Worm (Caenorhabditis elegans) whole organism, L4 larva: Measurements from ENCODE around the gene F44E5.15.

Source experiments
- D1046.2 ChIP-seq: fragments of 200-800 bp; sonication (Bioruptor generic); IDR thresholded peaks from 2 replicates; pipeline ENCODE4 v1.3.6; 2022; ENCODE audit warnings: missing genetic modification characterization, missing compliant biosample characterization
- F37D6.2 ChIP-seq: sonication (generic microtip); optimal IDR thresholded peaks from 2 replicates; lab custom pipeline; 2016; ENCODE audit warnings: mild to moderate bottlenecking, missing genetic modification characterization, missing compliant biosample characterization
- F49E8.2 ChIP-seq: sonication (generic microtip); optimal IDR thresholded peaks from 2 replicates; lab custom pipeline; 2016; ENCODE audit warnings: missing compliant biosample characterization, mild to moderate bottlenecking, missing genetic modification characterization, borderline replicate concordance
- ZK546.5 ChIP-seq, 2 experiments: sonication (generic microtip); optimal IDR thresholded peaks; 2 replicates each; lab custom pipeline; 2017; ENCODE audit warnings: missing biosample characterization in 2 of 2, missing genetic modification characterization in 2 of 2
- aha-1 ChIP-seq: fragments of 150-350 bp; peaks from one replicate; lab custom pipeline; 2014; ENCODE audit warnings: missing biosample characterization, missing genetic modification characterization
- ama-1 ChIP-seq: fragments of 150-350 bp; optimal IDR thresholded peaks from 2 replicates; lab custom pipeline; 2014; ENCODE audit warnings: inconsistent platforms, mixed read lengths
- arid-1 ChIP-seq: fragments of 200-800 bp; sonication (Bioruptor generic); conservative IDR thresholded peaks from 2 replicates; pipeline ENCODE4 v1.3.6; 2022; ENCODE audit warnings: missing genetic modification reagents, missing genetic modification characterization, missing compliant biosample characterization
- ceh-28 ChIP-seq: fragments of 150-350 bp; optimal IDR thresholded peaks from 2 replicates; lab custom pipeline; 2014; ENCODE audit warnings: missing biosample characterization, missing genetic modification reagents, missing genetic modification characterization
- ceh-44 ChIP-seq: fragments of 200-800 bp; sonication (Bioruptor generic); IDR thresholded peaks from 2 replicates; pipeline ENCODE4 v1.3.6; 2022; ENCODE audit warnings: missing genetic modification reagents, missing genetic modification characterization, missing compliant biosample characterization
- ceh-82 ChIP-seq: sonication (generic microtip); optimal IDR thresholded peaks from 2 replicates; lab custom pipeline; 2017; ENCODE audit warnings: missing biosample characterization, missing genetic modification characterization
- daf-19 ChIP-seq: fragments of 200-800 bp; sonication (Bioruptor generic); conservative IDR thresholded peaks from 2 replicates; pipeline ENCODE4 v1.3.6; 2022; ENCODE audit warnings: missing genetic modification characterization, missing compliant biosample characterization
- dmd-9 ChIP-seq: fragments of 200-800 bp; sonication (Bioruptor generic); IDR thresholded peaks from 2 replicates; pipeline ENCODE4 v1.3.6; 2022; ENCODE audit warnings: missing genetic modification reagents, missing genetic modification characterization, missing compliant biosample characterization
- dpl-1 ChIP-seq: fragments of 150-350 bp; optimal IDR thresholded peaks from 2 replicates; lab custom pipeline; 2014; ENCODE audit warnings: missing biosample characterization, missing genetic modification reagents, missing genetic modification characterization
- dve-1 ChIP-seq: sonication (generic microtip); optimal IDR thresholded peaks from 2 replicates; lab custom pipeline; 2017; ENCODE audit warnings: antibody characterized with exemption, mild to moderate bottlenecking, missing genetic modification characterization, missing compliant biosample characterization; ENCODE audit not compliant: insufficient read depth
- egl-43 ChIP-seq: fragments of 200-800 bp; sonication (Bioruptor generic); IDR thresholded peaks from 2 replicates; pipeline ENCODE4 v1.3.6; 2022; ENCODE audit warnings: missing genetic modification reagents, missing genetic modification characterization, missing compliant biosample characterization
- fkh-10 ChIP-seq: fragments of 150-350 bp; optimal IDR thresholded peaks from 2 replicates; lab custom pipeline; 2014; ENCODE audit warnings: missing biosample characterization, missing genetic modification reagents, missing genetic modification characterization
- fos-1 ChIP-seq: fragments of 150-350 bp; optimal IDR thresholded peaks from 2 replicates; lab custom pipeline; 2014; ENCODE audit warnings: missing biosample characterization, missing genetic modification characterization
- hif-1 ChIP-seq, 2 experiments: sonication (generic microtip); optimal IDR thresholded peaks; 2 replicates each; lab custom pipeline; 2016 to 2017; ENCODE audit warnings: missing compliant biosample characterization in 2 of 2, missing genetic modification characterization in 2 of 2, missing genetic modification reagents in 2 of 2, missing genotype in 2 of 2, mild to moderate bottlenecking in 1 of 2
- hlh-11 ChIP-seq: fragments of 200-800 bp; sonication (Bioruptor generic); optimal IDR thresholded peaks from 2 replicates; lab custom pipeline; 2018; ENCODE audit warnings: mild to moderate bottlenecking, missing genetic modification characterization, missing compliant biosample characterization
- hlh-30 ChIP-seq: sonication (generic microtip); optimal IDR thresholded peaks from 2 replicates; lab custom pipeline; 2017; ENCODE audit warnings: antibody characterized with exemption, mild to moderate bottlenecking, missing genetic modification characterization, missing compliant biosample characterization; ENCODE audit not compliant: insufficient read depth
- hmg-1.1 ChIP-seq: fragments of 200-800 bp; sonication (Bioruptor generic); IDR thresholded peaks from 2 replicates; pipeline ENCODE4 v1.3.6; 2022; ENCODE audit warnings: missing genetic modification reagents, missing genetic modification characterization, missing compliant biosample characterization
- jun-1 ChIP-seq: fragments of 150-350 bp; optimal IDR thresholded peaks from 2 replicates; lab custom pipeline; 2014; ENCODE audit warnings: missing biosample characterization, missing genetic modification reagents, missing genetic modification characterization
- lin-13 ChIP-seq: fragments of 150-350 bp; optimal IDR thresholded peaks from 2 replicates; lab custom pipeline; 2014; ENCODE audit warnings: missing biosample characterization, missing genetic modification reagents, missing genetic modification characterization
- lin-38 ChIP-seq: fragments of 200-800 bp; sonication (Bioruptor generic); IDR thresholded peaks from 2 replicates; pipeline ENCODE4 v1.3.6; 2022; ENCODE audit warnings: missing genetic modification reagents, missing genetic modification characterization, missing compliant biosample characterization
- lsy-2 ChIP-seq, 2 experiments: fragments of 150-350 bp in 1 of 2; sonication (generic microtip) in 1 of 2; optimal IDR thresholded peaks; 2 replicates each; lab custom pipeline; 2014 to 2017; ENCODE audit warnings: missing biosample characterization in 2 of 2, missing genetic modification characterization in 2 of 2
- madf-5 ChIP-seq, 2 experiments: fragments of 200-800 bp; sonication (Bioruptor generic); IDR thresholded peaks; 2 replicates each; pipeline ENCODE4 v1.3.6; 2022; ENCODE audit warnings: missing compliant biosample characterization in 2 of 2, missing genetic modification characterization in 2 of 2
- mdl-1 ChIP-seq, 2 experiments: fragments of 150-350 bp in 1 of 2; sonication (generic microtip) in 1 of 2; optimal IDR thresholded peaks; 2 replicates each; lab custom pipeline; 2014 to 2017; ENCODE audit warnings: missing biosample characterization in 2 of 2, missing genetic modification characterization in 2 of 2
- mdt-29 ChIP-seq: fragments of 200-800 bp; sonication (Bioruptor generic); IDR thresholded peaks from 2 replicates; pipeline ENCODE4 v1.3.6; 2022; ENCODE audit warnings: missing genetic modification reagents, missing genetic modification characterization, missing compliant biosample characterization
- mep-1 ChIP-seq: fragments of 150-350 bp; sonication (generic microtip); optimal IDR thresholded peaks from 3 replicates; lab custom pipeline; 2014; ENCODE audit warnings: missing biosample characterization, missing genetic modification characterization
- mes-2 ChIP-seq: sonication (generic microtip); optimal IDR thresholded peaks from 2 replicates; lab custom pipeline; 2016; ENCODE audit warnings: missing genotype, mild to moderate bottlenecking, missing genetic modification characterization, missing compliant biosample characterization; ENCODE audit not compliant: poor library complexity, severe bottlenecking
- mxl-2 ChIP-seq: fragments of 200-800 bp; sonication (Bioruptor generic); conservative IDR thresholded peaks from 2 replicates; pipeline ENCODE4 v1.3.6; 2022; ENCODE audit warnings: missing genetic modification reagents, missing genetic modification characterization, missing compliant biosample characterization
- nhr-10 ChIP-seq: fragments of 150-350 bp; optimal IDR thresholded peaks from 2 replicates; lab custom pipeline; 2014; ENCODE audit warnings: missing biosample characterization, missing genetic modification characterization
- nhr-102 ChIP-seq: sonication (generic microtip); optimal IDR thresholded peaks from 2 replicates; lab custom pipeline; 2016; ENCODE audit warnings: mild to moderate bottlenecking, missing genetic modification characterization, moderate library complexity, missing compliant biosample characterization
- nhr-11 ChIP-seq: fragments of 150-350 bp; optimal IDR thresholded peaks from 2 replicates; lab custom pipeline; 2014; ENCODE audit warnings: missing biosample characterization, missing genetic modification characterization
- nhr-28 ChIP-seq: fragments of 150-350 bp; optimal IDR thresholded peaks from 2 replicates; lab custom pipeline; 2014; ENCODE audit warnings: missing biosample characterization, missing genetic modification characterization
- nhr-42 ChIP-seq: fragments of 200-800 bp; sonication (Bioruptor generic); IDR thresholded peaks from 2 replicates; pipeline ENCODE4 v1.3.6; 2022; ENCODE audit warnings: missing genetic modification characterization, missing compliant biosample characterization
- nhr-48 ChIP-seq: sonication (generic microtip); optimal IDR thresholded peaks from 2 replicates; lab custom pipeline; 2016; ENCODE audit warnings: mild to moderate bottlenecking, missing genetic modification characterization, missing compliant biosample characterization
- nhr-6 ChIP-seq: fragments of 150-350 bp; optimal IDR thresholded peaks from 2 replicates; lab custom pipeline; 2014; ENCODE audit warnings: missing biosample characterization, missing genetic modification characterization
- set-16 ChIP-seq: fragments of 200-800 bp; sonication (Bioruptor generic); IDR thresholded peaks from 2 replicates; pipeline ENCODE4 v1.3.6; 2022; ENCODE audit warnings: missing genetic modification reagents, missing genetic modification characterization, missing compliant biosample characterization
- snpc-1.2 ChIP-seq: fragments of 200-800 bp; sonication (Bioruptor generic); IDR thresholded peaks from 2 replicates; pipeline ENCODE4 v1.3.6; 2022; ENCODE audit warnings: missing genetic modification reagents, missing genetic modification characterization, missing compliant biosample characterization
- unc-130 ChIP-seq: sonication (generic microtip); optimal IDR thresholded peaks from 2 replicates; lab custom pipeline; 2016; ENCODE audit warnings: missing genetic modification reagents, missing genetic modification characterization, missing compliant biosample characterization
- unc-62 ChIP-seq, 3 experiments: fragments of 150-350 bp in 1 of 3; sonication (generic microtip); optimal IDR thresholded peaks in 2 of 3; peaks in 1 of 3; 1 replicate in 1 of 3; 2 replicates in 2 of 3; lab custom pipeline; 2014 to 2017; ENCODE audit warnings: missing biosample characterization in 3 of 3, missing genetic modification characterization in 3 of 3, missing genetic modification reagents in 3 of 3, missing genotype in 1 of 3
- vab-7 ChIP-seq: fragments of 200-800 bp; sonication (Bioruptor generic); IDR thresholded peaks from 2 replicates; pipeline ENCODE4 v1.3.6; 2022; ENCODE audit warnings: missing genetic modification reagents, missing genetic modification characterization, missing compliant biosample characterization
- zfp-3 ChIP-seq: fragments of 200-800 bp; sonication (Bioruptor generic); conservative IDR thresholded peaks from 2 replicates; pipeline ENCODE4 v1.3.6; 2022; ENCODE audit warnings: missing genetic modification reagents, missing genetic modification characterization, missing compliant biosample characterization

F44E5.15 gene

ce11 chrII:11777893-11778480 is 5.5 kb downstream of the F44E5.15 start, which contains the start of the genes patr-1 and dna-2:
Gene patr-1 (minus strand): TSS chrII:11777943.
Gene dna-2 (plus strand): TSS chrII:11778430.
- TF ChIP-seq nhr-102 (tag; lab: Kevin White, UChicago) (no peak), ceh-28 (tag; lab: Kevin White, UChicago) (no peak), lsy-2 (tag; optimal IDR thresholded peaks at IDR 0.05; lab: Kevin White, UChicago) (peak in 1 of 2 experiments; percentile 86), ZK546.5 (tag; optimal IDR thresholded peaks at IDR 0.05; lab: Kevin White, UChicago) (no peak), nhr-28 (tag; lab: Kevin White, UChicago) (peak; percentile 28), fos-1 (tag; lab: Kevin White, UChicago) (no peak), nhr-6 (tag; lab: Kevin White, UChicago) (peak; percentile 70), fkh-10 (GFP tag; lab: Kevin White, UChicago) (no peak), aha-1 (tag; lab: Kevin White, UChicago) (peak; percentile 98), madf-5 (GFP tag; IDR thresholded peaks at IDR 0.05; lab: Robert Waterston, UW) (no peak), mdt-29 (no peak), ceh-44 (GFP tag; lab: Robert Waterston, UW) (0 out of 2 replicates have a peak, but pooled peaks have one; percentile 59), hif-1 (tag; optimal IDR thresholded peaks at IDR 0.05; lab: Kevin White, UChicago) (peak in 1 of 2 experiments; percentile 32), F49E8.2 (tag; lab: Kevin White, UChicago) (no peak), D1046.2 (no peak), mes-2 (tag; lab: Kevin White, UChicago) (peak; percentile 74), ceh-82 (tag; lab: Kevin White, UChicago) (no peak), dve-1 (tag; lab: Kevin White, UChicago) (peak; percentile 37), nhr-11 (tag; lab: Kevin White, UChicago) (peak; percentile 30), set-16 (0 out of 2 replicates have a peak, but pooled peaks have one; percentile 6), unc-62 (GFP tag; optimal IDR thresholded peaks at IDR 0.05 in 1 of 2; lab: Kevin White, UChicago) (peak in 1 of 2 experiments; percentile 59), unc-62 (tag; optimal IDR thresholded peaks at IDR 0.05; lab: Kevin White, UChicago) (no peak), daf-19 (no peak), F37D6.2 (tag; lab: Kevin White, UChicago) (no peak), nhr-10 (tag; lab: Kevin White, UChicago) (no peak), mep-1 (peak; percentile 55), lin-13 (GFP tag; lab: Kevin White, UChicago) (peak; percentile 31), hmg-1.1 (GFP tag; lab: Robert Waterston, UW) (peak; percentile 64; the same call in 1 of the 2 replicates), arid-1 (GFP tag; lab: Robert Waterston, UW) (no peak), mdl-1 (tag; optimal IDR thresholded peaks at IDR 0.05; lab: Kevin White, UChicago) (peak; percentile 23 to 65), ama-1 (lab: Kevin White, UChicago) (peak; percentile 67), nhr-42 (GFP tag; lab: Robert Waterston, UW) (peak; percentile 19; the same call in 1 of the 2 replicates), hlh-30 (tag; lab: Kevin White, UChicago) (peak; percentile 64), mxl-2 (GFP tag; lab: Robert Waterston, UW) (no peak), dpl-1 (GFP tag; lab: Kevin White, UChicago) (peak; percentile 85), egl-43 (GFP tag; lab: Robert Waterston, UW) (no peak), snpc-1.2 (GFP tag; lab: Robert Waterston, UW) (no peak), vab-7 (no peak), jun-1 (tag; lab: Kevin White, UChicago) (no peak), zfp-3 (GFP tag; lab: Robert Waterston, UW) (0 out of 2 replicates have a peak, but pooled peaks have one; percentile 30), lin-38 (peak; percentile 65), hlh-11 (peak; percentile 59), unc-130 (peak; percentile 37), nhr-48 (tag; lab: Kevin White, UChicago) (no peak), dmd-9 (GFP tag; lab: Robert Waterston, UW) (no peak)
